Fruit fly (Drosophila melanogaster): ENCODE measurements around the gene CG7083.

Gene CG7083

DNA sequence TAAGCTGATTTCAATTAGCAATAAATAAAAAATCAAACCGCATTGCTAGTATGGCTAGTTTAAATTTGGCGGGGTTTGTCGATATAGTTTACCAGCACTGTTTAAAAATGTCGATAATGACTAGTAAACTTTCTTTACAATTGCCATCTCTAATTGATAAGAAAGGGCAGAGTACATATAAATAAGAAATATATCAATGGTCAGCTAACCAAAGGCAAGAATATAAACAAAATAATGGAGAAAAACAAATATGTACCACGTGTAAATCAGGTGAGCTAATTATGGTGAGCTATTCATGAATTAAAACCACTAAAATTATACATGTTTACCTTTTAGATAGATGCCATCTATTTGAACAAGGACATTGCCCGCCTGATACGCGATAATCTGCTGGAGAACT, 1.7 kb upstream of the CG7083 start, which contains the start of gene Pex2 (continued):
- TF ChIP-seq CG33213 (GFP tag; optimal IDR thresholded peaks at IDR 0.05) (peak; percentile 13), CG12299 (tag; optimal IDR thresholded peaks at IDR 0.05) (peak; percentile 7), bab2 (GFP tag; optimal IDR thresholded peaks at IDR 0.05) (no peak), CG2875 (GFP tag; optimal IDR thresholded peaks at IDR 0.05) (no peak), CG2120 (GFP tag; optimal IDR thresholded peaks at IDR 0.05) (peak; percentile 32), sug (tag; optimal IDR thresholded peaks at IDR 0.05) (peak; percentile 28), phol (tag; optimal IDR thresholded peaks at IDR 0.05) (peak; percentile 91), knrl (GFP tag; IDR thresholded peaks at IDR 0.05; ENCODE audit: partially characterized antibody) (no peak), CG7745 (tag; optimal IDR thresholded peaks at IDR 0.05) (no peak), GATAe (GFP tag; conservative IDR thresholded peaks at IDR 0.05) (peak; percentile 63), CG6272 (GFP tag; IDR thresholded peaks at IDR 0.05) (no peak), Neu2 (GFP tag; optimal IDR thresholded peaks at IDR 0.05; ENCODE audit: borderline replicate concordance) (no peak), disco-r (GFP tag; optimal IDR thresholded peaks at IDR 0.05) (no peak), gem (tag; optimal IDR thresholded peaks at IDR 0.05) (peak; percentile 1)

DNA sequence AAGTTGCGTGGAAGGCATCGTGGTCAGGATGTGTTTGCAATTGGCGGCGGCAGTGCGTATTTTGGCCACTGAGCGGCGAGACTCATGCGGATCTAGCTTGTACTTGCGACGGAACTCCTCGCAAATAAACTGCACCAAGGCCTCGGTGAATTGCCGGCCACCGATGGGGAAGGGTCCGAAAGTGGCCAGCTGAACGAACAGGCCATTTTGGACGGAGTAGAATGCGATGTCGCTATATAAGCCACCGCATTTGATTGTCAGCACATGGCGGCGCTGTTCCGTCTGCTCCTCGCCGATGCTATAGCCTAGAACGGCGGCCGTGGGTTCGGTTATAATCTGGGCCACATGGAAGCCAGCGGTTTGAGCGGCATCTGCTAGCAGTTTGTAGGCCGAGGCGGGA, 4.6 kb downstream of the CG7083 start:
- TF ChIP-seq jing (GFP tag; optimal IDR thresholded peaks at IDR 0.05) (no peak), HHEX (GFP tag; optimal IDR thresholded peaks at IDR 0.05) (no peak), CG12104 (GFP tag; optimal IDR thresholded peaks at IDR 0.05) (no peak), gem (tag; optimal IDR thresholded peaks at IDR 0.05) (no peak), CG2875 (GFP tag; optimal IDR thresholded peaks at IDR 0.05) (no peak), jigr1 (GFP tag; IDR thresholded peaks at IDR 0.05) (no peak), Bteb2 (GFP tag; optimal IDR thresholded peaks at IDR 0.05) (no peak), kay (GFP tag; optimal IDR thresholded peaks at IDR 0.05) (no peak), ato (GFP tag; IDR thresholded peaks at IDR 0.05; ENCODE audit: partially characterized antibody) (no peak), dan (GFP tag; IDR thresholded peaks at IDR 0.05) (no peak), CG30403 (GFP tag; optimal IDR thresholded peaks at IDR 0.05) (no peak), ro (GFP tag; IDR thresholded peaks at IDR 0.05) (no peak), Hr39 (optimal IDR thresholded peaks at IDR 0.05) (no peak), CG2202 (tag; optimal IDR thresholded peaks at IDR 0.05) (no peak)

DNA sequence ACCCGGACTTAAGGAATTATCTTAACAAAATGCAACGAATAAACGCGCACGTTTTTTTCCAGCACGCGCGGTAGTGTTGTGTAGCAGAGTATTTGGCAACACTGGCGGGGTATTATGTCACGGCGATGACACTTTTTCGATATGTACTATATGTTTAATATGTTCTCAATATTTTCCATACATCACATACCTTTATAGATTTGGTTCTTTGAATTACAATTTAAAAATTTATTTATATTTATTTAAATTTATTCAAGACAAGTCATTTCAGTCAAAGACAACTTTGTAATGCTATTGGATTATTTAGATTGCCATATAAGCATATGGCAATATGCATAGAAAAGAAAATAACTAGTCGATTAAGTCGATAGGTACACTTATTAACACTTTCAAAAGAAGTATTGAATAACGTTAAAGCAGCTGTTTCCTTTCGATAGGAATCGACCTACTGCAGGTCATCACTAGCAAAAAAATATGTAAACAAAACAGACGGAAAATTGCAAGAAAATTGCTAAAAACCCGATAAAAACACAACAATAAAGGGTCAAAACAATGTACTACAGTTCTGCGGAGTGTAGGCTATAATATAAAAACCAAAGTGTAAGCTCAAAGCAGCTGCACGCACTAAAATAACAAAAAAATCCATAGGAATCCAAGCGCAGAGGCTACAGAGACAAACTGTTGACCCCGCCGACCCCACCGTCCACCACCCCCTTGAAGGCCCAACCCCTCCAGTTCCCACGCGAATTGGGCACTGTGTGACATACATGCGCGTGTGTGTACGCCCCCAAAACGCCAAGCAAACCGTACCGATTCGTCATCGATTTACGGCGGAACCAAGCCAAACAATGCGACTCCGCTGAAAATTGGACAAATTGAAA, 5.8 kb downstream of the CG7083 start, which contains the start of the genes CG7182 and GAPcenA:
Gene CG7182 (minus strand): TSS at position 283 of the 881 bp plus-strand sequence.
Gene GAPcenA (plus strand): TSS at position 462 of the 881 bp plus-strand sequence.
- TF ChIP-seq Jarid2 (GFP tag; optimal IDR thresholded peaks at IDR 0.05) (no peak), Nf-YB (GFP tag; optimal IDR thresholded peaks at IDR 0.05) (peak; percentile 57), zen2 (GFP tag; IDR thresholded peaks at IDR 0.05; ENCODE audit: partially characterized antibody) (no peak), Stat92E (GFP tag; optimal IDR thresholded peaks at IDR 0.05) (no peak), ro (GFP tag; IDR thresholded peaks at IDR 0.05) (no peak), CrebB (tag; optimal IDR thresholded peaks at IDR 0.05) (no peak), Poxn (GFP tag; IDR thresholded peaks at IDR 0.05) (no peak), CG12769 (tag; optimal IDR thresholded peaks at IDR 0.05) (no peak), MESR4 (GFP tag; optimal IDR thresholded peaks at IDR 0.05) (peak; percentile 47), CG3995 (GFP tag; optimal IDR thresholded peaks at IDR 0.05) (peak; percentile 31), D19A (tag; optimal IDR thresholded peaks at IDR 0.05) (no peak), CG10267 (tag; optimal IDR thresholded peaks at IDR 0.05) (peak; percentile 99), Dfd (GFP tag; optimal IDR thresholded peaks at IDR 0.05) (no peak), sug (tag; optimal IDR thresholded peaks at IDR 0.05) (peak; percentile 90), Awh (GFP tag; IDR thresholded peaks at IDR 0.05) (no peak), CG12236 (GFP tag; optimal IDR thresholded peaks at IDR 0.05) (no peak), CG10431 (GFP tag; optimal IDR thresholded peaks at IDR 0.05) (peak; percentile 45), lbe (GFP tag; optimal IDR thresholded peaks at IDR 0.05) (peak; percentile 76), CG18764 (GFP tag; optimal IDR thresholded peaks at IDR 0.05) (peak; percentile 42), CG34376 (GFP tag; optimal IDR thresholded peaks at IDR 0.05) (no peak), ERR (GFP tag; optimal IDR thresholded peaks at IDR 0.05) (no peak), zf30C (GFP tag; optimal IDR thresholded peaks at IDR 0.05) (no peak), CG6683 (GFP tag; optimal IDR thresholded peaks at IDR 0.05) (peak; percentile 47)

Data from whole organism, embryonic.